Worm (Caenorhabditis elegans) whole organism, midembryonic: ENCODE results near the gene skr-21.

Experiments used
- T22C8.4 ChIP-seq: fragments of 200-800 bp; sonication (Bioruptor generic); IDR thresholded peaks from 2 replicates; pipeline ENCODE4 v1.3.6; 2022; ENCODE audit warnings: missing genetic modification characterization, missing compliant biosample characterization
- cog-1 ChIP-seq: sonication (generic microtip); optimal IDR thresholded peaks from 2 replicates; lab custom pipeline; 2016; ENCODE audit warnings: missing genetic modification characterization, missing compliant biosample characterization
- flt-1 ChIP-seq: fragments of 200-800 bp; sonication (Bioruptor generic); IDR thresholded peaks from 2 replicates; pipeline ENCODE4 v1.3.6; 2022; ENCODE audit warnings: missing genetic modification characterization, missing compliant biosample characterization
- klf-2 ChIP-seq: fragments of 200-800 bp; sonication (Bioruptor generic); conservative IDR thresholded peaks from 2 replicates; pipeline ENCODE4 v1.3.6; 2022; ENCODE audit warnings: missing genetic modification reagents, missing genetic modification characterization, missing compliant biosample characterization
- med-1 ChIP-seq: sonication (generic microtip); optimal IDR thresholded peaks from 2 replicates; lab custom pipeline; 2017; ENCODE audit warnings: missing genetic modification characterization, mild to moderate bottlenecking, missing compliant biosample characterization, antibody characterized with exemption, missing genetic modification reagents; ENCODE audit not compliant: insufficient read depth
- ref-1 ChIP-seq: fragments of 200-800 bp; sonication (Bioruptor generic); conservative IDR thresholded peaks from 2 replicates; pipeline ENCODE4 v1.3.6; 2022; ENCODE audit warnings: missing genetic modification reagents, missing genetic modification characterization, missing compliant biosample characterization
- tab-1 ChIP-seq: fragments of 200-800 bp; sonication (Bioruptor generic); IDR thresholded peaks from 2 replicates; pipeline ENCODE4 v1.3.6; 2022; ENCODE audit warnings: missing genetic modification characterization, missing compliant biosample characterization
- ztf-23 ChIP-seq: fragments of 200-800 bp; sonication (Bioruptor generic); IDR thresholded peaks from 2 replicates; pipeline ENCODE4 v1.3.6; 2022; ENCODE audit warnings: missing genetic modification reagents, missing genetic modification characterization, missing compliant biosample characterization
- ztf-29 ChIP-seq: fragments of 200-800 bp; sonication (Bioruptor generic); IDR thresholded peaks from 2 replicates; pipeline ENCODE4 v1.3.6; 2022; ENCODE audit warnings: missing genetic modification reagents, missing genetic modification characterization, missing compliant biosample characterization

skr-21 gene

DNA sequence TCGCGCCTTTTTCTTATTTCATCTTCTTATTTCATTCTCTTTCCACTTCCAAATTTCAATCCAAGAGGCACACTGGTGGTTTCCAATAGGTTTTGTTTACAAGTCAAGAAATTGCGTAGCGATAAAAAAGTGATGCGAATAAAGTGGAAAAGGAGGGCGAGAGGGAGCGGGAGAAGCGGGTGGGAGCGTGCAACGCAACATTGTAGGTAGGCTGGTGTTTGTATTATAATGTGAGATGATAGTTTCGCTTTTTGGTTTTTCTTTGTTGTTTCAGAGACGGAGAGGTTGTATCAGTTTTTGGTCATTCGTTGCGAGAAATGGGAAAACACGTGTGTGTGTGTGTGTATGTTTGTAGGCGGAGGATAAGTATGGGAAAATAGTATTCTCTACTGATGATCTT, 23.7 kb upstream of the skr-21 start:
- no peak for TF ChIP-seq ref-1 (GFP tag; lab: Robert Waterston, UW)
- no peak for TF ChIP-seq klf-2
- no peak for TF ChIP-seq ztf-29 (GFP tag; lab: Robert Waterston, UW)
- no peak for TF ChIP-seq flt-1 (GFP tag; lab: Robert Waterston, UW)
- TF ChIP-seq T22C8.4, result no peak

DNA sequence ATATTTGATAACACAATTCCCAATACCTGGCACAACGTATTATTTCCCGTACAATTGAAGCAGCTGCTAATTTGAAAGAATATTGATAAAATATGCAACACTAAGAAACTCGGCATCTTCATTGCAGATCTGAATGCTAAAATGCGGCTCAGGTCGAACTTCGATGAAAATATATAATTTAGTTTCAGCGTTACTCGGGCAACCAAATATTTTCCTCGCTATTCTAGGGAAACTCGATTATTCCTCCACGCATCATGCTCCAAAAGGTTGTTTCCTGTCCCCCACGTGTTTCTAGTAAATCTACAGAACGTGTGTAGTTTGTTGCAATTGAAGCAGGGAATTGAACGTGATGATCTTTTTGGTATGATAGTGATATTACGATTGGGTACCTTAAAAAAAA, 22.6 kb upstream of the skr-21 start:
- no peak for TF ChIP-seq ztf-23 (GFP tag; lab: Robert Waterston, UW)
- TF ChIP-seq T22C8.4, result no peak
- TF ChIP-seq cog-1 (tag; lab: Kevin White, UChicago), result no peak
- no peak for TF ChIP-seq med-1 (GFP tag; lab: Kevin White, UChicago)
- TF ChIP-seq flt-1 (GFP tag; lab: Robert Waterston, UW), result no peak
- TF ChIP-seq ref-1 (GFP tag; lab: Robert Waterston, UW), result no peak
- no peak for TF ChIP-seq ztf-29 (GFP tag; lab: Robert Waterston, UW)
- TF ChIP-seq tab-1 (GFP tag; lab: Robert Waterston, UW), result no peak
- no peak for TF ChIP-seq klf-2

DNA sequence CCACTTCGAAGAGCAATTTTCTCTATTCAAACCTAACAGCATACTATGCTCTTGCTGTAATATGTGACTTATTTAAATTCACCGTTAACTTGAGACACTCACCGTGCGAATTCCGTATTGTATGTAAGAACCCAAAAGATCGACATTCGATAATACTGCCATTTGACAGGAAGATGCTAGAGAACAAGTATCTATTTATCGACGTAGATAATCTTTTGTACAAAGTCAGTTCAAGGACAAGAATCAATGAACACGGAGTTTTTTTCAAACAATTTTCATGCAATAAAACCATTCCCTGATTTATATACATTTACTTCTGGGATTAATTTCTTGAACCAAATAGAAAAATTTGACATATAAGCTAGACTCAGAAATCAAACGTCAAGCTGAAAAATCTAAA, 21.8 kb upstream of the skr-21 start, which contains the start of gene K08H2.7:
Gene K08H2.7, minus strand, starts transcription at position 173 of the 400 bp plus-strand sequence.
- no peak for TF ChIP-seq flt-1 (GFP tag; lab: Robert Waterston, UW)
- TF ChIP-seq klf-2, result no peak
- no peak for TF ChIP-seq ztf-23 (GFP tag; lab: Robert Waterston, UW)
- no peak for TF ChIP-seq ref-1 (GFP tag; lab: Robert Waterston, UW)
- TF ChIP-seq T22C8.4, result no peak
- no peak for TF ChIP-seq med-1 (GFP tag; lab: Kevin White, UChicago)
- no peak for TF ChIP-seq ztf-29 (GFP tag; lab: Robert Waterston, UW)
- no peak for TF ChIP-seq cog-1 (tag; lab: Kevin White, UChicago)
- no peak for TF ChIP-seq tab-1 (GFP tag; lab: Robert Waterston, UW)

- TF ChIP-seq ztf-29 (GFP tag; lab: Robert Waterston, UW) (no peak), T22C8.4 (no peak), med-1 (GFP tag; lab: Kevin White, UChicago) (no peak), klf-2 (no peak), flt-1 (GFP tag; lab: Robert Waterston, UW) (no peak), tab-1 (GFP tag; lab: Robert Waterston, UW) (no peak), cog-1 (tag; lab: Kevin White, UChicago) (no peak), ztf-23 (GFP tag; lab: Robert Waterston, UW) (no peak)
Measured at ce11 chrX:13247614-13248013, 21.1 kb upstream of the skr-21 start.

- TF ChIP-seq ztf-29 (GFP tag; lab: Robert Waterston, UW) (no peak), T22C8.4 (no peak), med-1 (GFP tag; lab: Kevin White, UChicago) (no peak), ztf-23 (GFP tag; lab: Robert Waterston, UW) (no peak)
Measured at ce11 chrX:13246668-13247358, 20.3 kb upstream of the skr-21 start.

DNA sequence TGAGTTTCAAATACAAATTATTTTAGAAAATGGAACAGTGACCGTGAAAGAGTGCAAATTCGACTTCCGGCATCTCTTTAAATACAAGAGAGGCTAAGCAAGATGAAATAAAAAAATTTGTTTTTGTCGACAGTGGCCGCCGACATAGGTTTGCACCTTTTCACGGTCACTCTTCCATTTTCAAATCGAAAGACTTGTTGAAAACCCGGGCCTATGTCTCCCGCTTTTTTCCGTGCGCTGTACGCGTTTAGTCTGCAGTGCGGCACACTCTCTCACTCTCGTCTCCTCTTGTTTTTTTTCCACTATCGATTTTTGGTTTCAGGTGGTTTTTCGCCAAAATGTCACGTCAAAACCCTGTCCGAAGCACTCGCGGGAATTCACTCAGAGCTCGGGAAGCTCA, 18.6 kb upstream of the skr-21 start, which contains the start of gene hpl-1:
Gene hpl-1, plus strand, starts transcription at position 301 of the 400 bp plus-strand sequence.
- TF ChIP-seq ref-1 (GFP tag; lab: Robert Waterston, UW) (no peak), cog-1 (tag; lab: Kevin White, UChicago) (no peak), ztf-29 (GFP tag; lab: Robert Waterston, UW) (no peak), tab-1 (GFP tag; lab: Robert Waterston, UW) (no peak)

DNA sequence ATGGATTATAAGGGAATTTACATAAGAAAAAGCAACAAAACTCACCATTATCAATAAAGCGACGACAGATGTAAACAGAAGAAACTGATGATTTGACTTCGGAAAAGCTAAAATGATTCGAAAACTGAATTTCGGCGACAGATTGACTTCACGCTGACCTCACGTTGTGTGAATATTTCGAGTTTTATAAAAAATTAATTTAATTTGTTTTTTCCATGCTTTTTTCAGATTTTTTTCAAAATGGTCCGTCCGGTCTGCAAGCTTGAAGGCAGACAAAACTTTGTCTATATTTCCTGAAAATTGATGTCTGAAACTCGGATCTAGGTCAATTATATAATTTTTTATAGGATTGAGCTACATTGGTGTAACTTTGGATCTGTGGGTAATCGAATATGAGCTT, 15.8 kb upstream of the skr-21 start, which contains the start of gene K08H2.5:
Gene K08H2.5, minus strand, starts transcription at position 101 of the 400 bp plus-strand sequence.
- TF ChIP-seq flt-1 (GFP tag; lab: Robert Waterston, UW), result no peak
- no peak for TF ChIP-seq tab-1 (GFP tag; lab: Robert Waterston, UW)
- no peak for TF ChIP-seq T22C8.4
- TF ChIP-seq cog-1 (tag; lab: Kevin White, UChicago), result no peak
- no peak for TF ChIP-seq klf-2
- no peak for TF ChIP-seq ztf-29 (GFP tag; lab: Robert Waterston, UW)
- no peak for TF ChIP-seq ref-1 (GFP tag; lab: Robert Waterston, UW)

DNA sequence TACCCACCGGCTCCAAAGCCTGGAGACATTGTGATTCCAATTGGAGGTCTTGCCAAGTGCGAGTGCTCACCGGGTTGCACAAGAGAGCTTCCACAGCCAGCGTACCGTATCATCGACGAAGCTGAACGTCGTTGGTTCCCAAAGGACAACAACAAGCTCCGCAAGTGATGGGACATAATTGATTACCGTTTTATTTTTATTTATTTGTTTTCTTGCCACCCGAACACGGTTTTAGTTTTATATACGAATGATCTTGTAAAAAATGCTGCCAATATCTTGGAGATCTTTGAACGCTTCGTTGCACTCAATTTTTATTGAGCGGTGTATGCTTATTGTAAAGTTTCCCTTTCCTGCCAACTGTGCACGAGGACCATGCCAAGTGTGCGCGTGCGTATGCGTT, 11.7 kb upstream of the skr-21 start, which contains the start of gene K08H2.4:
Gene K08H2.4, plus strand, starts transcription at position 301 of the 400 bp plus-strand sequence.
- TF ChIP-seq ztf-23 (GFP tag; lab: Robert Waterston, UW) (no peak), ref-1 (GFP tag; lab: Robert Waterston, UW) (no peak), ztf-29 (GFP tag; lab: Robert Waterston, UW) (no peak), cog-1 (tag; lab: Kevin White, UChicago) (no peak), flt-1 (GFP tag; lab: Robert Waterston, UW) (no peak), klf-2 (no peak), T22C8.4 (no peak), med-1 (GFP tag; lab: Kevin White, UChicago) (no peak), tab-1 (GFP tag; lab: Robert Waterston, UW) (no peak)

DNA sequence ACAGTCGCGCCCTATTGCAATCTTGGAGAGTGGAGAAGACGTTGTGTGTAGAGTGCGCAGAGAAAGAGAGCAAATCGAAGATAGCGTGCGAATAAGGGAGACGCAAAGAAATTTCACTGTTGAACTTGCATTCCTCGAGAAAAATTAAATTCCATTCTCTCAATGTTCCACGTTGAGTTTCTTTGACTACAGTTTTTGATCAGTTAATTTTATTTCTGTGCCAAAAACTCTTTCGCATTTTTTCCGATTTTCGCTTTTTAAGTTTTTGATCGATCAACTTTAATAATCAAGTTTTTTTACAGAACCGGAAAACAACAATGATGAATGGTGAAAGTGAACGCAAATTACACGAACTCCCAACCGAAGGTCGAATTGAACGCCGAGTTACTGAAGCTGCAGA, 10.6 kb upstream of the skr-21 start, which contains the start of gene K08H2.3:
Gene K08H2.3, plus strand, starts transcription at position 301 of the 400 bp plus-strand sequence.
- TF ChIP-seq flt-1 (GFP tag; lab: Robert Waterston, UW) (no peak), cog-1 (tag; lab: Kevin White, UChicago) (no peak), klf-2 (no peak), ztf-23 (GFP tag; lab: Robert Waterston, UW) (no peak), ztf-29 (GFP tag; lab: Robert Waterston, UW) (no peak), med-1 (GFP tag; lab: Kevin White, UChicago) (no peak), ref-1 (GFP tag; lab: Robert Waterston, UW) (no peak), tab-1 (GFP tag; lab: Robert Waterston, UW) (no peak), T22C8.4 (no peak)
